Worm (Caenorhabditis elegans): ENCODE data around the gene Y70G10A.3.

- TF ChIP-seq vab-15 (tag; optimal IDR thresholded peaks at IDR 0.05) = no peak
- TF ChIP-seq lin-14 (GFP tag; optimal IDR thresholded peaks at IDR 0.05) = no peak
- TF ChIP-seq nhr-12 (tag; optimal IDR thresholded peaks at IDR 0.05) = no peak
- TF ChIP-seq aly-2 (tag; optimal IDR thresholded peaks at IDR 0.05) = no peak
- no peak for TF ChIP-seq nhr-90 (tag; optimal IDR thresholded peaks at IDR 0.05; ENCODE audit: poor library complexity)
- no peak for TF ChIP-seq ceh-82 (tag; optimal IDR thresholded peaks at IDR 0.05)
- TF ChIP-seq mdl-1 (tag; optimal IDR thresholded peaks at IDR 0.05) = no peak
- no peak for TF ChIP-seq elt-2 (tag; optimal IDR thresholded peaks at IDR 0.05)
- TF ChIP-seq nhr-237 (tag; optimal IDR thresholded peaks at IDR 0.05) = no peak
- TF ChIP-seq lin-39 (tag; optimal IDR thresholded peaks at IDR 0.05) = no peak
Observed at ce11 chrIII:10258641-10259040, 19.7 kb downstream of the Y70G10A.3 start, which contains the start of gene rip-1.
